Worm (Caenorhabditis elegans): ENCODE measurements around the gene str-138.

- no peak for TF ChIP-seq nhr-237 (tag; optimal IDR thresholded peaks at IDR 0.05)
- TF ChIP-seq snpc-4 (tag; optimal IDR thresholded peaks at IDR 0.05): no peak
- no peak for TF ChIP-seq ztf-4 (tag; optimal IDR thresholded peaks at IDR 0.05)
- TF ChIP-seq elt-2 (tag; optimal IDR thresholded peaks at IDR 0.05): no peak
- no peak for TF ChIP-seq mdl-1 (tag; optimal IDR thresholded peaks at IDR 0.05)
- no peak for TF ChIP-seq zag-1 (tag; optimal IDR thresholded peaks at IDR 0.05)
Observed at ce11 chrV:8062074-8062473, 3.6 kb downstream of the str-138 start, which contains the start of gene str-139.

Measured in whole organism, L3 larva.